Worm (Caenorhabditis elegans) whole organism, L4 larva: Measurements from ENCODE around the gene gur-5.

Experiments
- T20F7.1 ChIP-seq: fragments of 200-800 bp; sonication (Bioruptor generic); optimal IDR thresholded peaks from 2 replicates; lab custom pipeline; 2018; ENCODE audit warnings: mild to moderate bottlenecking, missing genetic modification characterization, missing compliant biosample characterization
- Y105C5A.15 ChIP-seq: fragments of 200-800 bp; sonication (Bioruptor generic); IDR thresholded peaks from 2 replicates; pipeline ENCODE4 v1.3.6; 2022; ENCODE audit warnings: missing genetic modification characterization, missing compliant biosample characterization
- Y5F2A.4 ChIP-seq: fragments of 200-800 bp; sonication (Bioruptor generic); optimal IDR thresholded peaks from 2 replicates; lab custom pipeline; 2018; ENCODE audit warnings: mild to moderate bottlenecking, missing genetic modification characterization, missing compliant biosample characterization
- aha-1 ChIP-seq: fragments of 150-350 bp; peaks from one replicate; lab custom pipeline; 2014; ENCODE audit warnings: missing biosample characterization, missing genetic modification characterization
- ceh-20 ChIP-seq: fragments of 200-800 bp; sonication (Bioruptor generic); IDR thresholded peaks from 2 replicates; pipeline ENCODE4 v1.3.6; 2022; ENCODE audit warnings: missing genetic modification reagents, missing genetic modification characterization, missing compliant biosample characterization
- ces-1 ChIP-seq: fragments of 150-350 bp; sonication (generic microtip); optimal IDR thresholded peaks from 4 replicates; lab custom pipeline; 2014; ENCODE audit warnings: missing biosample characterization, missing genetic modification reagents, missing genetic modification characterization
- cey-2 ChIP-seq: sonication (generic microtip); optimal IDR thresholded peaks from 3 replicates; lab custom pipeline; 2017; ENCODE audit warnings: missing genetic modification characterization, mild to moderate bottlenecking, missing compliant biosample characterization, antibody characterized with exemption, borderline replicate concordance; ENCODE audit not compliant: insufficient read depth
- ctbp-1 ChIP-seq: fragments of 200-800 bp; sonication (Bioruptor generic); IDR thresholded peaks from 2 replicates; pipeline ENCODE4 v1.3.6; 2022; ENCODE audit warnings: missing genetic modification reagents, missing genetic modification characterization, missing compliant biosample characterization
- dmd-6 ChIP-seq: fragments of 200-800 bp; sonication (Bioruptor generic); IDR thresholded peaks from 2 replicates; pipeline ENCODE4 v1.3.6; 2022; ENCODE audit warnings: missing genetic modification reagents, missing genetic modification characterization, missing compliant biosample characterization
- dmd-9 ChIP-seq: fragments of 200-800 bp; sonication (Bioruptor generic); IDR thresholded peaks from 2 replicates; pipeline ENCODE4 v1.3.6; 2022; ENCODE audit warnings: missing genetic modification reagents, missing genetic modification characterization, missing compliant biosample characterization
- dpl-1 ChIP-seq: fragments of 150-350 bp; optimal IDR thresholded peaks from 2 replicates; lab custom pipeline; 2014; ENCODE audit warnings: missing biosample characterization, missing genetic modification reagents, missing genetic modification characterization
- gei-8 ChIP-seq: fragments of 200-800 bp; sonication (Bioruptor generic); optimal IDR thresholded peaks from 2 replicates; lab custom pipeline; 2018; ENCODE audit warnings: mild to moderate bottlenecking, missing genetic modification characterization, missing compliant biosample characterization
- hlh-11 ChIP-seq: fragments of 200-800 bp; sonication (Bioruptor generic); optimal IDR thresholded peaks from 2 replicates; lab custom pipeline; 2018; ENCODE audit warnings: mild to moderate bottlenecking, missing genetic modification characterization, missing compliant biosample characterization
- hlh-30 ChIP-seq: sonication (generic microtip); optimal IDR thresholded peaks from 2 replicates; lab custom pipeline; 2017; ENCODE audit warnings: antibody characterized with exemption, mild to moderate bottlenecking, missing genetic modification characterization, missing compliant biosample characterization; ENCODE audit not compliant: insufficient read depth
- hmg-1.1 ChIP-seq: fragments of 200-800 bp; sonication (Bioruptor generic); IDR thresholded peaks from 2 replicates; pipeline ENCODE4 v1.3.6; 2022; ENCODE audit warnings: missing genetic modification reagents, missing genetic modification characterization, missing compliant biosample characterization
- jun-1 ChIP-seq: fragments of 150-350 bp; optimal IDR thresholded peaks from 2 replicates; lab custom pipeline; 2014; ENCODE audit warnings: missing biosample characterization, missing genetic modification reagents, missing genetic modification characterization
- lin-13 ChIP-seq: fragments of 150-350 bp; optimal IDR thresholded peaks from 2 replicates; lab custom pipeline; 2014; ENCODE audit warnings: missing biosample characterization, missing genetic modification reagents, missing genetic modification characterization
- lin-15B ChIP-seq: fragments of 150-350 bp; sonication (generic microtip); optimal IDR thresholded peaks from 3 replicates; lab custom pipeline; 2014; ENCODE audit warnings: missing biosample characterization, missing genetic modification characterization
- lin-29 ChIP-seq: fragments of 200-800 bp; sonication (Bioruptor generic); IDR thresholded peaks from 2 replicates; pipeline ENCODE4 v1.3.6; 2022; ENCODE audit warnings: missing genetic modification reagents, missing genetic modification characterization, missing compliant biosample characterization
- lin-38 ChIP-seq: fragments of 200-800 bp; sonication (Bioruptor generic); IDR thresholded peaks from 2 replicates; pipeline ENCODE4 v1.3.6; 2022; ENCODE audit warnings: missing genetic modification reagents, missing genetic modification characterization, missing compliant biosample characterization
- mdl-1 ChIP-seq, 2 experiments: fragments of 150-350 bp in 1 of 2; sonication (generic microtip) in 1 of 2; optimal IDR thresholded peaks; 2 replicates each; lab custom pipeline; 2014 to 2017; ENCODE audit warnings: missing biosample characterization in 2 of 2, missing genetic modification characterization in 2 of 2
- mdt-29 ChIP-seq: fragments of 200-800 bp; sonication (Bioruptor generic); IDR thresholded peaks from 2 replicates; pipeline ENCODE4 v1.3.6; 2022; ENCODE audit warnings: missing genetic modification reagents, missing genetic modification characterization, missing compliant biosample characterization
- mxl-2 ChIP-seq: fragments of 200-800 bp; sonication (Bioruptor generic); conservative IDR thresholded peaks from 2 replicates; pipeline ENCODE4 v1.3.6; 2022; ENCODE audit warnings: missing genetic modification reagents, missing genetic modification characterization, missing compliant biosample characterization
- mxl-3 ChIP-seq: fragments of 200-800 bp; sonication (Bioruptor generic); optimal IDR thresholded peaks from 2 replicates; lab custom pipeline; 2018; ENCODE audit warnings: mild to moderate bottlenecking, missing genetic modification characterization, missing compliant biosample characterization
- nhr-102 ChIP-seq: sonication (generic microtip); optimal IDR thresholded peaks from 2 replicates; lab custom pipeline; 2016; ENCODE audit warnings: mild to moderate bottlenecking, missing genetic modification characterization, moderate library complexity, missing compliant biosample characterization
- nhr-11 ChIP-seq: fragments of 150-350 bp; optimal IDR thresholded peaks from 2 replicates; lab custom pipeline; 2014; ENCODE audit warnings: missing biosample characterization, missing genetic modification characterization
- nhr-111 ChIP-seq: fragments of 200-800 bp; sonication (Bioruptor generic); optimal IDR thresholded peaks from 2 replicates; lab custom pipeline; 2018; ENCODE audit warnings: mild to moderate bottlenecking, missing genetic modification characterization, missing compliant biosample characterization
- nhr-28 ChIP-seq: fragments of 150-350 bp; optimal IDR thresholded peaks from 2 replicates; lab custom pipeline; 2014; ENCODE audit warnings: missing biosample characterization, missing genetic modification characterization
- nhr-41 ChIP-seq: fragments of 200-800 bp; sonication (Bioruptor generic); IDR thresholded peaks from 2 replicates; pipeline ENCODE4 v1.3.6; 2022; ENCODE audit warnings: missing genetic modification reagents, missing genetic modification characterization, missing compliant biosample characterization
- nhr-42 ChIP-seq: fragments of 200-800 bp; sonication (Bioruptor generic); IDR thresholded peaks from 2 replicates; pipeline ENCODE4 v1.3.6; 2022; ENCODE audit warnings: missing genetic modification characterization, missing compliant biosample characterization
- nhr-48 ChIP-seq: sonication (generic microtip); optimal IDR thresholded peaks from 2 replicates; lab custom pipeline; 2016; ENCODE audit warnings: mild to moderate bottlenecking, missing genetic modification characterization, missing compliant biosample characterization
- nhr-76 ChIP-seq: fragments of 150-350 bp; optimal IDR thresholded peaks from 2 replicates; lab custom pipeline; 2014; ENCODE audit warnings: missing biosample characterization, missing genetic modification characterization
- pha-4 ChIP-seq, 2 experiments: fragments of 150-350 bp in 1 of 2; fragments of 200-800 bp in 1 of 2; sonication (Bioruptor generic) in 1 of 2; IDR thresholded peaks in 1 of 2; optimal IDR thresholded peaks in 1 of 2; 2 replicates each; pipeline versions ENCODE4 v1.3.6 to Lab custom; 2014 to 2022; ENCODE audit warnings: missing genetic modification characterization in 2 of 2, missing genetic modification reagents in 2 of 2, missing biosample characterization in 1 of 2, missing compliant biosample characterization in 1 of 2
- rbr-2 ChIP-seq: sonication (generic microtip); optimal IDR thresholded peaks from 2 replicates; lab custom pipeline; 2016; ENCODE audit warnings: missing genotype, missing genetic modification characterization, missing compliant biosample characterization
- set-16 ChIP-seq: fragments of 200-800 bp; sonication (Bioruptor generic); IDR thresholded peaks from 2 replicates; pipeline ENCODE4 v1.3.6; 2022; ENCODE audit warnings: missing genetic modification reagents, missing genetic modification characterization, missing compliant biosample characterization
- snpc-4 ChIP-seq: fragments of 150-350 bp; optimal IDR thresholded peaks from 2 replicates; lab custom pipeline; 2014; ENCODE audit warnings: missing biosample characterization, missing genetic modification characterization
- spr-3 ChIP-seq: fragments of 200-800 bp; sonication (Bioruptor generic); optimal IDR thresholded peaks from 2 replicates; lab custom pipeline; 2018; ENCODE audit warnings: mild to moderate bottlenecking, missing genetic modification characterization, missing compliant biosample characterization
- tag-97 ChIP-seq: fragments of 200-800 bp; sonication (Bioruptor generic); IDR thresholded peaks from 2 replicates; pipeline ENCODE4 v1.3.6; 2022; ENCODE audit warnings: missing genetic modification characterization, missing compliant biosample characterization
- unc-130 ChIP-seq: sonication (generic microtip); optimal IDR thresholded peaks from 2 replicates; lab custom pipeline; 2016; ENCODE audit warnings: missing genetic modification reagents, missing genetic modification characterization, missing compliant biosample characterization
- unc-62 ChIP-seq, 3 experiments: fragments of 150-350 bp in 1 of 3; sonication (generic microtip); optimal IDR thresholded peaks in 2 of 3; peaks in 1 of 3; 1 replicate in 1 of 3; 2 replicates in 2 of 3; lab custom pipeline; 2014 to 2017; ENCODE audit warnings: missing biosample characterization in 3 of 3, missing genetic modification characterization in 3 of 3, missing genetic modification reagents in 3 of 3, missing genotype in 1 of 3
- zip-2 ChIP-seq: fragments of 150-350 bp; optimal IDR thresholded peaks from 2 replicates; lab custom pipeline; 2014; ENCODE audit warnings: missing biosample characterization, missing genetic modification characterization

Gene gur-5

DNA sequence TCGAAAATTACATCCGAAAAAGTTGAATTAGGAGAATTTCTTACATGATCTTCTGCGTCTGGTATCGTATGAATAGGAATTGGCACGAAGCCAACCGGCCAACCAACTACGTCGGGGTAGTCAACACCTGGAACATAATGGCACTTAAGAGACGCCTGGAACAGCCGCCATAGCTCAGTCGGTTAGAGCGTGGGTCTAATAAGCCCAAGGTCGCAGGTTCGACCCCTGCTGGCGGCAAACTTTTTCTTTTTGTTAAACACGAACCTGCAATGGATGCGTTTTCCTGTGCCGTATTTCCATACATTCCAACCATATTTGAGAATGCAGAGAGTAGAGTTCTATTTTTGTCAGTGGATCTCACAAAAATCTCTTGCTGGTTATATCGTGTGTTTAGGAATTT is 47.4 kb upstream of the gur-5 start (continued):
- TF ChIP-seq pha-4 (GFP tag; IDR thresholded peaks at IDR 0.05; lab: Robert Waterston, UW), result peak; percentile 56; the same call in 1 of the 2 replicates
- no peak for TF ChIP-seq pha-4 (tag; optimal IDR thresholded peaks at IDR 0.05; lab: Kevin White, UChicago)
- no peak for TF ChIP-seq ctbp-1 (GFP tag; lab: Robert Waterston, UW)
- TF ChIP-seq nhr-42, result no peak
- TF ChIP-seq hmg-1.1, result no peak

DNA sequence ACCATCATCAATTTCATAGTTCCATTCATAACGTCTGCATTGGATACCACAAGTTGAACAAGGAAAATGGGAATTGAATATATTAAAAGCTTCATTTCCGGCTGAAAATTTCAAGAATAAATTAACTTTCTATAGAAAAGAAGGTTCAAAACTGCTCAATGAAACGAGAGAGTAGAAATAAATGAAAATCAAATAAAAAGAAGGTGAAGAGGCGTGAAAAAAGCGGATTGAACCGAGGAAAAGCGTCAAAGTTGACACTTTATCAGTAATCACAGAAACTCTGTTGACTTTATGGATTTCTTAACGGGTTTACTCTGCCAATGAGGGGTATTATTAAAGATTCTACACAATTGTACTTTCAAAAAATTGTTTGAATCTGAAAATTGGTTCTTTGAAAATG is 46.8 kb upstream of the gur-5 start, which contains the start of gene pho-4:
TSS of gene pho-4 (minus strand) at position 101 of the 400 bp plus-strand sequence.
- TF ChIP-seq lin-13 (GFP tag; lab: Kevin White, UChicago), result no peak
- TF ChIP-seq unc-130, result no peak
- no peak for TF ChIP-seq pha-4 (GFP tag; IDR thresholded peaks at IDR 0.05; lab: Robert Waterston, UW)
- TF ChIP-seq pha-4 (tag; optimal IDR thresholded peaks at IDR 0.05; lab: Kevin White, UChicago), result no peak
- TF ChIP-seq nhr-111 (GFP tag; lab: Kevin White, UChicago), result no peak
- no peak for TF ChIP-seq set-16 (GFP tag; lab: Robert Waterston, UW)
- TF ChIP-seq tag-97, result no peak
- no peak for TF ChIP-seq snpc-4 (tag; lab: Kevin White, UChicago)
- TF ChIP-seq Y105C5A.15 (GFP tag; lab: Robert Waterston, UW), result no peak
- no peak for TF ChIP-seq dmd-9
- no peak for TF ChIP-seq hmg-1.1

DNA sequence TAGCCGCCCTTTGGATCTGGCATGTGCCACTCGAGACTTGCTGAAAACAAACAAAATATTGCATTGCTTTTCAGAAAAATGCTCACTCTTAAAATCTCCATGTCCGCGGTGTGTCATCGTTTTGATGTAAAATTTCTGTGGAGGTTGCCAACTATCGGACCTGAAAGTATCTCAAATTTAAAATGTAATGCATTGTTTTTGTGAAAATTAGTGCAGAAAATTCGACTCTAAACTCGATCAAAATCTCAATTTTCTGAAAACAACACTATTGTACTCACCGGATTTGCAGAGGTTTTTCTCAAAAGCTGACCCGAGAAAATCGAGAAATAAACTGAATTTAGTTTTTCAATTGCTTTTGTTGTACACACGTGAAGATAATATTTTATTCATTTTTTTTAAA is 43.6 kb upstream of the gur-5 start, which contains the start of gene T16D1.1:
TSS of gene T16D1.1 (minus strand) at position 101 of the 400 bp plus-strand sequence.
- no peak for TF ChIP-seq lin-29
- no peak for TF ChIP-seq zip-2 (tag; lab: Kevin White, UChicago)
- no peak for TF ChIP-seq unc-130
- no peak for TF ChIP-seq dpl-1
- no peak for TF ChIP-seq T20F7.1 (GFP tag; lab: Kevin White, UChicago)
- TF ChIP-seq ces-1 (GFP tag; lab: Kevin White, UChicago), result no peak
- no peak for TF ChIP-seq nhr-11
- TF ChIP-seq gei-8, result no peak
- no peak for TF ChIP-seq lin-38 (GFP tag; lab: Robert Waterston, UW)
- TF ChIP-seq spr-3 (GFP tag; lab: Kevin White, UChicago), result no peak
- no peak for TF ChIP-seq mxl-3 (GFP tag; lab: Kevin White, UChicago)
- no peak for TF ChIP-seq lin-15B
- TF ChIP-seq ceh-20 (GFP tag; lab: Robert Waterston, UW), result no peak
- no peak for TF ChIP-seq jun-1
- TF ChIP-seq mdt-29, result no peak
- no peak for TF ChIP-seq cey-2 (tag; lab: Kevin White, UChicago)
- TF ChIP-seq Y5F2A.4 (GFP tag; lab: Kevin White, UChicago), result no peak
- TF ChIP-seq nhr-41 (GFP tag; lab: Robert Waterston, UW), result no peak
- no peak for TF ChIP-seq nhr-76 (tag; lab: Kevin White, UChicago)

DNA sequence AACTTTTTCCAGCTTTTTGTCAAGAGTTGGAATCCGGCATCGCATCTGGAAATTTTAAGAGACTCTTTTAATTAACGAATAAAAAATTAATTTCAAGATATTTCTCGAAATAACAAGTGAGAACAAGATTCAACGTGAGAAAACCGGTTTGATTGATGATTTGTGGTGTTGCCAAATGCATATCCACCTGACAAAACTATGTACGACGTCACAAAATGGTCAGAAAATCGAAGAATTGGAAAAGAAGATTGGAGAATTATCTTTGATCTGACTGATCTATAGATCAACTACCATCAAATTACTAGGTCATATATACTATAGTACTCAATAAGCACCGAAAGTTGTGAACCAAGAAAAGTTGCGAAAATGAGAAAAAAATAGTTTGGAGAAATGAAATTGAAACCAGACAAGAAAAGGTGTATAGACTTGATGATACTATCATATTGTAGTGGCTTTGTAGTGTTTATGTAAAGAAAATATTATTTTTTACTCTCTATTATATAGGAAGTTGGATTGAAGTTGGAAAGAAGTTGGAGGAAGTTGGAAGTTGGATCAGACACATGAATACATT is 38.3 kb upstream of the gur-5 start, which contains the start of gene ptr-6:
TSS of gene ptr-6 (minus strand) at position 47 of the 571 bp plus-strand sequence.
- TF ChIP-seq aha-1 (tag; lab: Kevin White, UChicago) (peak; percentile 50), mxl-2 (GFP tag; lab: Robert Waterston, UW) (no peak), nhr-111 (GFP tag; lab: Kevin White, UChicago) (no peak), nhr-102 (tag; lab: Kevin White, UChicago) (peak; percentile 16), nhr-28 (tag; lab: Kevin White, UChicago) (peak; percentile 3), hlh-11 (tag; lab: Kevin White, UChicago) (peak; percentile 16), hlh-30 (peak; percentile 23), cey-2 (tag; lab: Kevin White, UChicago) (no peak), unc-62 (GFP tag; optimal IDR thresholded peaks at IDR 0.05 in 1 of 2; lab: Kevin White, UChicago) (peak in 1 of 2 experiments; percentile 65), unc-62 (tag; optimal IDR thresholded peaks at IDR 0.05; lab: Kevin White, UChicago) (no peak), nhr-48 (tag; lab: Kevin White, UChicago) (peak; percentile 29), mdl-1 (tag; optimal IDR thresholded peaks at IDR 0.05; lab: Kevin White, UChicago) (peak in 1 of 2 experiments; percentile 32), rbr-2 (tag; lab: Kevin White, UChicago) (no peak), dmd-6 (GFP tag; lab: Robert Waterston, UW) (peak; percentile 33; the same call in 1 of the 2 replicates)
